Worm (Caenorhabditis elegans) whole organism, young adult: Measurements from ENCODE around the gene dpy-10.

ENCODE experiments used
- K12H6.12 ChIP-seq: fragments of 200-800 bp; sonication (Bioruptor generic); optimal IDR thresholded peaks from 2 replicates; lab custom pipeline; 2018; ENCODE audit warnings: mild to moderate bottlenecking, missing genetic modification characterization, missing compliant biosample characterization
- T26A5.8 ChIP-seq: sonication (generic microtip); optimal IDR thresholded peaks from 2 replicates; lab custom pipeline; 2016; ENCODE audit warnings: missing genetic modification characterization, missing compliant biosample characterization
- Y95B8A.8 ChIP-seq: fragments of 200-800 bp; sonication (Bioruptor generic); IDR thresholded peaks from 2 replicates; pipeline ENCODE4 v1.3.6; 2022; ENCODE audit warnings: missing genetic modification reagents, missing genetic modification characterization, missing compliant biosample characterization
- ceh-91 ChIP-seq: fragments of 200-800 bp; sonication (Bioruptor generic); IDR thresholded peaks from 2 replicates; pipeline ENCODE4 v1.3.6; 2022; ENCODE audit warnings: missing genetic modification reagents, missing genetic modification characterization, missing compliant biosample characterization
- madf-6 ChIP-seq: fragments of 200-800 bp; sonication (Bioruptor generic); IDR thresholded peaks from 2 replicates; pipeline ENCODE4 v1.3.6; 2022; ENCODE audit warnings: missing genetic modification reagents, missing genetic modification characterization, missing compliant biosample characterization
- madf-8 ChIP-seq: fragments of 200-800 bp; sonication (Bioruptor generic); conservative IDR thresholded peaks from 2 replicates; pipeline ENCODE4 v1.3.6; 2022; ENCODE audit warnings: missing genetic modification reagents, missing genetic modification characterization, missing compliant biosample characterization
- nhr-80 ChIP-seq: sonication (generic microtip); optimal IDR thresholded peaks from 2 replicates; lab custom pipeline; 2016; ENCODE audit warnings: missing genetic modification characterization, missing compliant biosample characterization
- rcor-1 ChIP-seq: fragments of 200-800 bp; sonication (Bioruptor generic); IDR thresholded peaks from 2 replicates; pipeline ENCODE4 v1.3.6; 2022; ENCODE audit warnings: missing genetic modification reagents, missing genetic modification characterization, missing compliant biosample characterization

Gene dpy-10

ce11 chrII:6665908-6666307 lies 46.1 kb downstream of the dpy-10 start:
- TF ChIP-seq nhr-80 = peak; percentile 79
- no peak for TF ChIP-seq T26A5.8 (tag; lab: Kevin White, UChicago)
- TF ChIP-seq, all 124 proteins: peak for 1

- TF ChIP-seq nhr-80 (peak; percentile 41), Y95B8A.8 (GFP tag; lab: Robert Waterston, UW) (no peak), ceh-91 (GFP tag; lab: Robert Waterston, UW) (no peak), K12H6.12 (tag; lab: Kevin White, UChicago) (no peak), rcor-1 (GFP tag; lab: Robert Waterston, UW) (no peak), madf-8 (GFP tag; lab: Robert Waterston, UW) (no peak)
These were observed 48.2 kb downstream of the dpy-10 start for ce11 chrII:6663799-6664198.

ce11 chrII:6661211-6661610 lies 50.8 kb downstream of the dpy-10 start, which contains the start of gene T19D12.2:
TSS of gene T19D12.2 (plus strand) at chrII:6661335.
- TF ChIP-seq nhr-80 = peak; percentile 53
- TF ChIP-seq madf-6 (GFP tag; lab: Robert Waterston, UW) = no peak
